Fruit fly (Drosophila melanogaster) whole organism: ENCODE measurements around the gene pygo.

Experiments used
- Dll ChIP-seq: fragments of >200 bp; optimal IDR thresholded peaks from 2 replicates; lab custom pipeline; 2017
- EcR ChIP-seq, 2 experiments: fragments of >200 bp; optimal IDR thresholded peaks; 2 replicates each; lab custom pipeline; 2017; ENCODE audit warnings: missing biosample characterization in 2 of 2, missing genetic modification characterization in 2 of 2, missing genetic modification reagents in 2 of 2
- psq ChIP-seq: fragments of >200 bp; optimal IDR thresholded peaks from 2 replicates; lab custom pipeline; 2017
- usp ChIP-seq: fragments of >200 bp; optimal IDR thresholded peaks from 2 replicates; lab custom pipeline; 2017; ENCODE audit warnings: missing biosample characterization, missing genetic modification characterization, mixed read lengths

DNA sequence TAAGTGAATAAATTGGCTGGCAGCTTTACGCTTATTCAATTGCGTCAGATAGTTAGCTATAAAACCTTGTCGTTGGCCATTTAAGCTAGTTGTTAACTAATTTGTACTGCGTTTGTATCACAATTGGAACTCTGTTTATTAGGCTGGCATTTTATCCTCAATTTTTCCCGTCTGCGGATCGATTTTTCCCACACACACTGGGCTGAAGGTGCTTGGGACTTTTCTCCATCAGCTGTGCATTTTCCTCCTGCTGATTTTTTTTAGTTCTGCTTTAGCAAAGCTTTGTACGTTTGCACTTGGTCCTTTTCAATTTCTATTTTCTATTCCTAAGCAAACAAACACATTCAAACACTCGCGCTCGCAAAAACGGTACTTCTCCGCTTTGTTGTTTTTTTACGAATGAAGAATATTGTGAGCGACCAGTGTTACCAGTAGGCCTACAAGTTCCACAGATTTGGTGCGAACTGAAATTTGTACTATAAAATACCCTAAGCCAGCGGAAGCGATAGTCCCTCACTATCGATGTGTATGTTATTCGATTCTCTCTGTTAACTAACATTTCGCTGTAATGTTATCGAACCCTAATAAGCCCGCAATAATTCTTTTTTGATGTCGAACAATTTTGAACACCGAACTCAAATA, 29.0 kb upstream of the pygo start:
- TF ChIP-seq psq (lab: Kevin White, UChicago) (no peak), usp (GFP tag; lab: Kevin White, UChicago) (no peak), Dll (lab: Kevin White, UChicago) (no peak), EcR (GFP tag; optimal IDR thresholded peaks at IDR 0.05; lab: Kevin White, UChicago) (no peak)
